Fruit fly (Drosophila melanogaster): ENCODE results near the gene Cnot4.

DNA sequence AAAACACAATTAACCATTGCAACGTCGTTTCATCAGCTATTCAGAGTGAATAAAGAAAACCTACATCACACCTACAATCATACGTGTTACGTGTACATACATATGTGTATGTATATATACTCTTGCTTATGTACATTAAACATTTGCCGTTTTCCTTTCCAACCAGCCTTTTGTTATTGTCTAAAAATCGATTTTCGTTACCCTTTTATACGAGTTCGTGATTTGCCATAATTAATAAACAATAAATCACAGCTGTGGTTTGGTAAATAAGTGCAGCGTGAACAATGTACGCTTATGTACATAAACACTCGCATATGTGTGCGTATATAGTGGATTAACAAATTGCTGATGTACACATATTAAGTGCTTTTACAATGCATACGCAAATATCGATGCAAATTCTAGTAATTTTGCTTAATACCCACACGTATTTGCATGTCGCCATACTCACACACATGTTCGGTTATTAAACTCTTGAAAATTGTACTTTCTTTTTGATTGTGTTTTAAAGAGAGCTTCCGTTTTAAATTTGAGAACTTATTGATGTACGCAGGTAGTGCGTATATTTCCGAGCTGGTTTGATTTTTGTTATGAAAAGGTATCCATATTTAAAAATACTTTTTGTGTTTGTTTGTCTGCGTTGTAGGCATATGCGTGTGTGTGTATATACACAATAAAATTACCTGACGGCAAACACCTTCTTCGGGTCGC lies 516 bp downstream of the Cnot4 start:
- no peak for TF ChIP-seq Abd-B (GFP tag; optimal IDR thresholded peaks at IDR 0.05)
- no peak for TF ChIP-seq pan (optimal IDR thresholded peaks at IDR 0.05)
- TF ChIP-seq Myc (optimal IDR thresholded peaks at IDR 0.05) = no peak
- no peak for TF ChIP-seq Rel (GFP tag; optimal IDR thresholded peaks at IDR 0.05)
- no peak for TF ChIP-seq Rel (tag; optimal IDR thresholded peaks at IDR 0.05)
- TF ChIP-seq psq (GFP tag; optimal IDR thresholded peaks at IDR 0.05) = no peak
- no peak for TF ChIP-seq dl (GFP tag; optimal IDR thresholded peaks at IDR 0.05; ENCODE audit: insufficient read depth in 1 of 2, partially characterized antibody in 2 of 2)
- no peak for TF ChIP-seq sv (GFP tag; optimal IDR thresholded peaks at IDR 0.05)
- no peak for TF ChIP-seq jim (GFP tag; optimal IDR thresholded peaks at IDR 0.05)
- no peak for TF ChIP-seq Dif (GFP tag; optimal IDR thresholded peaks at IDR 0.05; ENCODE audit: partially characterized antibody)
- no peak for TF ChIP-seq rgr (GFP tag; optimal IDR thresholded peaks at IDR 0.05)
- TF ChIP-seq CG9705 (GFP tag; optimal IDR thresholded peaks at IDR 0.05) = no peak
- no peak for TF ChIP-seq usp (GFP tag; optimal IDR thresholded peaks at IDR 0.05)
